Fruit fly (Drosophila melanogaster) Kc167 (cell line): ENCODE data around the gene CG11227.

ENCODE experiments used
- Myc ChIP-seq: fragments of >200 bp; optimal IDR thresholded peaks from 2 replicates; lab custom pipeline; 2017; ENCODE audit warnings: missing external identifiers
- Sin3A ChIP-seq: fragments of >200 bp; optimal IDR thresholded peaks from 2 replicates; lab custom pipeline; 2018; ENCODE audit warnings: missing external identifiers
- h ChIP-seq: fragments of >200 bp; optimal IDR thresholded peaks from 3 replicates; lab custom pipeline; 2018; ENCODE audit warnings: missing external identifiers
- insv ChIP-seq: fragments of >200 bp; optimal IDR thresholded peaks from 3 replicates; lab custom pipeline; 2018; ENCODE audit warnings: missing external identifiers
- psq ChIP-seq: fragments of >200 bp; optimal IDR thresholded peaks from 2 replicates; lab custom pipeline; 2017; ENCODE audit warnings: missing external identifiers
- ttk ChIP-seq: sonication (Bioruptor generic); optimal IDR thresholded peaks from 2 replicates; lab custom pipeline; 2017; ENCODE audit warnings: missing external identifiers

CG11227 gene

DNA sequence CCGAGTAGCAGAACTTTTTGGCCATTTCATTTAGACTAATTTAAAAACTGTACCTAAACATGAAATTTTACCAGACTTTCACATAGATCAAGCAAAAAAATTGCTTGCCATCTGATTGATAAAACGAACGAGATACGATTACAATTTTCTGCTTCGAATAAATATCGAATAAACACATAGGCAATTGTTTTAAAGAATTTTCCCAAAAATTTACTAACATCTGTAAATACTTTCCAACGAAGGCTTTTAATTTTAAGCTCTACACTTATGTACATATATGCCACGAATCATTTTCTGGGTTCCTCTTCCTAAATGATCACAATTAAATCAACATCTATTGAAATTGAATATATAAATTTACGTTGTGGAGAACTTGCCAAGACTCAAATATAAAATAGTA lies at the start of gene CG11227:
Gene CG11227 (minus strand): TSS at position 101 of the 400 bp plus-strand sequence.
- TF ChIP-seq h (lab: Kevin White, UChicago) (no peak), psq (no peak), Sin3A (lab: Kevin White, UChicago) (no peak), ttk (no peak), Myc (no peak), insv (lab: Kevin White, UChicago) (no peak)

DNA sequence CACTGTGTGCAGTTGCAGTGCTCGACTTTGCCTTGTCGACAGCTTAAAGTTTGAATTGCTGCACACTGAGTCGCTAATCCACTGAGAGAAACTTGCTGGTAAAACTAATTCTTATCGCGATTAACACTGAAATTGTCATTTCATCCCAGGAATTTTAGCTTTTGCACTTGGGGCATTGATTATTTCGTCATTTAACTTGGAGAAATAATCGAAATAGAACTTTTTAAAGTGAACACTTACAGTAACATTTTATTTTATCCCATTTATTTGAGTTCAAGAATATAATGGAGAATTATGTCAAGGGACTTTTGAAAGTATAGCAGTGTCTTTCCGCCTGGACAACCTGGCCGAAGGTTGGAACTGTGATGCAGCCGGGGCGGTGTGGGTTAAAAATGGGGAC lies 44.6 kb upstream of the CG11227 start, which contains the start of gene CG44426:
Gene CG44426 (plus strand): TSS at position 301 of the 400 bp plus-strand sequence.
- TF ChIP-seq insv (lab: Kevin White, UChicago) (no peak), h (lab: Kevin White, UChicago) (no peak)

DNA sequence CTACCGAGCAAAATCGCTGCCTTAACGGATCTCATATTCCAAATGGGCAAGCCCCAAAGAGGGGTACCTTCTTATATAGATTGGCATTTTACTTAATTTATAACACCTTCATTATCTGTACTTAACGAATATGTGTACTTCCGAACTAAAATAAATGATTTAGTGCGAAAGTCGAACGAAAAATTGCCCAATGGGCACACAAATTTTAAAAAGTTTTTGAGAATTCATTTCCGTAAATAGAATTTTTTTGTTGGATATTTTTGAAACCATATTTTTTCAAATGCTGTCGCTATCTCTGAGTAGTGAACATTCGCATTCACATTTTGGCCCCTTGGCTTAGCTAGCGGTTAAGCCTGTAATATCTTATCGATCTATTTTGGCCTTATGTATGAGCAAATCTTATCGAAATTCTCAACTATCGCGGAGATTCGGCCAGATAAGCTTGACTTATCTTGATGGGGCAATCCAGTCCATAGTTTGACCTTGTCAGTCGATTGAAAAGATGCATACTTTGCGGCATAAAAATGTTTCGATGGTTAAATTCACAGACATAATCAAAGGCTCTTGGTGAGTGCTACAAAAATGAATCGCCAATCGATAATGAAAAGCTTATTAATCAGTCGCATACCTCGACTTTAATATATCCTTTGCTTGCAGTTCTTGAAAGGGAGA lies 32.1 kb upstream of the CG11227 start, which contains the start of gene CG1304:
Gene CG1304 (minus strand): TSS at position 51 of the 672 bp plus-strand sequence.
- TF ChIP-seq h (lab: Kevin White, UChicago) (no peak), ttk (no peak), insv (lab: Kevin White, UChicago) (no peak), Sin3A (lab: Kevin White, UChicago) (no peak), psq (no peak), Myc (no peak)

DNA sequence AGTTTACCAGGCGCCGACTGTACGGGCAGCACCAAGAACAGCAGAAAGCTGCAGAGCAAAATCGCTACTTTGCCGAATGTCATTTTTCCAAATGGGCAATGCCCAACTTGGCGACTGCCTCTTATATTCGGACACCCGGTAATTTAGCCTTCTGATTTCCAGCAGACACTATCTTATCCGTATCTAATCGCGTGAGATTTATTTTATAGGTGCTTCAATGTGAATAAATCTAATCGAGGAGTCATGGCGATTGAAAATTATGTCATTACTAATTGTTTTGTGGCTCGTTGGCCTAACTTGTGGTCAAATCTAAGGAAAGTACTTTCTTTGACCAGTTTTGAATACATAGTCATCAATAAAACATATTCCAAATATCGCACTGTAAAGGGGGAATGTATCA lies 30.0 kb upstream of the CG11227 start, which contains the start of gene Ser6:
Gene Ser6 (minus strand): TSS at position 101 of the 400 bp plus-strand sequence.
- TF ChIP-seq h (lab: Kevin White, UChicago) (no peak), psq (no peak), Myc (no peak), insv (lab: Kevin White, UChicago) (no peak), ttk (no peak), Sin3A (lab: Kevin White, UChicago) (no peak)

DNA sequence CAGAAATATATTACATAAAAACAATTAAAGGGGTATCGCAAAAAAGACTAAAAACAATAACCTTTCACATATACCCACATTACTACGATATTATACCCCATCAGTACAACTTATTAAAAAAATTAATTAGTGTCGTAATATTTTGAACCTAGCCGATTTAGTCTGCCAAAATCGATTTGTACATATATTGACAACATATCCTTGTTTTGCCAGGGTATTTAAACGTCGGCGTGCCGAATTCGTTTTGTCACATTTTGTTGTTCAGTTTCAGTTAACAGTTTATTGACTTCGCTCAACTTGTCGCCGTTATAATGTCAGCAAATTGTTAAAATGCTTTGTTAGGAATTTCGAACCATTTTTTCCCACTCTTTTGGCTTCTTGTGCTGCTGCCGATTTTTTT lies 14.9 kb upstream of the CG11227 start:
- TF ChIP-seq h (lab: Kevin White, UChicago) (no peak), insv (lab: Kevin White, UChicago) (no peak), ttk (no peak), Myc (no peak), psq (no peak), Sin3A (lab: Kevin White, UChicago) (no peak)

DNA sequence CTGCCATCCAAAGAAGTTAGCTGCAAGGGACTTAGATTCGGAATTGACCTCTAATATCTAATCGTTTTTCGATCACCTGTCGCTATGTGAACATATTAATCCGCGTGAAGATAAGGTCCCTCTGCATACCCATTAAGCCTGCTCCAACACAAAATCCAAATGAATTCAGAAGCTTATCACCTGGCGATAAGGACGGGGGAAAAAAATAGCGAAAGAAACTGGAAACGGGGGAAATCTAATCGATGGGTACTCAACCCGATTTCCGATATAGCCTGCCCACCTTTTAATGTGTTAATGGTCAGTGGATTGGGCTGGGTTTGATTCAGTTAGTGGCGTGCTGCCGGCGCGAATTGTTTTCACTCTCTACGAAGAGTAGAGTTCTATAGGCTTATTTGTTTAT lies 1.2 kb upstream of the CG11227 start, which contains the start of gene Npc1b:
Gene Npc1b (plus strand): TSS at position 340 of the 400 bp plus-strand sequence.
- TF ChIP-seq ttk (no peak), Sin3A (lab: Kevin White, UChicago) (no peak), h (lab: Kevin White, UChicago) (no peak), insv (lab: Kevin White, UChicago) (no peak), psq (no peak), Myc (no peak)

DNA sequence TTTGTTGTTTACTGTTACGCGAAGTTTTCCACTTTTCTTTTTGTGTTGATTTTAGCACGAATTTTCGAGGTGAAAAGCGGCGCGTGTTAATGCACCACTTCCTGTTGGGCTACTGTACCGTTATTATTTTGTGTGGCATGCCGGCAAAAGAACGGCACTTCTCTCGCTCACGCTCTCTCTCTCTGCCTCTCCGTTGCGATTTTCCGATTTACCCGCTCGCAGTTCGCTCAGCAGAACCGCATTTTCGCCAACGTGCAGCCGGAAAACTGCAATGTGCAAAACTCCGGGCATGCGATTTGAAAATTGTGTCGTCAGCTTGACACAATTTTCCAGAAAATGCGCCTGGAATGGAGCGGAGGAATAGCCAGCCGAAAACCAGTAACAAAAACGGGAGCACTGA lies 6.4 kb downstream of the CG11227 start, which contains the start of gene shakB:
Gene shakB (minus strand): TSS at position 101 of the 400 bp plus-strand sequence.
- TF ChIP-seq Myc (no peak), h (lab: Kevin White, UChicago) (no peak), psq (no peak), ttk (no peak), Sin3A (lab: Kevin White, UChicago) (no peak), insv (lab: Kevin White, UChicago) (no peak)

DNA sequence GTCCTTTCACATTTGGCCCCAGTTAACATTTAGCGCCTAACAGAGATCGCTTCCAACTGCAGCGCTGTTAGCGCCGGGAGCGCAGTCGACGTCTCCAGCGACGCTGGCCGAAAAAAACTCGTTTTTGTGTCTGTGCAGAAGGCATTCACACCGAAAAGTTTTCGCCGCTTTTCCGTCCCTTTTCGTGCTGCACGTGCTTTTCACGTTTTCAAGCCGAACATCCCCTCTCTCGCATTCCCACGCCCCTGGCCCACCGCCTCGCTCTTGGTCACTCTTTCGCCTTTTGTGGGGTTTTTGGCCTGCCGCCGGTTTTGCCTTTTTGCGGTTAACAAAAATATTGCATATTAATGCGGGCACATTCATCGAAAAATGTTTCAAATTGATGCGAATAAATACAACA lies 7.5 kb downstream of the CG11227 start:
- no peak for TF ChIP-seq ttk
- TF ChIP-seq psq = no peak
- TF ChIP-seq Myc = no peak

DNA sequence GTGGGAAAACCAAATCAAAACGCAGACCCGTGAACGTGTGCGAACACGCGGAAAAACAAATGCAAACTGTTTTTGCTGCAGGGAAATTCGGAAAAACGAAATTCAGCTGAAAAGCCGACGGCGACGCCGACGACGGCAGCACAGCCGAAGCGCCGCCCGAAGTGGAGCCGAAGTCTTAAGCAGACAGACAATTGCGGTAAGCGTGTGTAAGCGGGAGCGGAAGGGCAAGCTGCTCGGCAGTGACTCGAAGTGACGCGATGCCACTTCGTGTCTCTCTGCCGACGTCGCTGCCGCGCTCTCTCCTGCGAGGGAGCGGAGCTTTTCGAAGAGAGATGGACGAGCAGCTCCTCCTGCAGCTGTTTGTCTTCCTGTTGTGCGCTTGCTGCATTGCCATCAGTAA lies 8.4 kb downstream of the CG11227 start:
- TF ChIP-seq h (lab: Kevin White, UChicago) = no peak
- TF ChIP-seq psq = no peak
- TF ChIP-seq ttk = no peak
- TF ChIP-seq insv (lab: Kevin White, UChicago) = no peak
- no peak for TF ChIP-seq Myc
- no peak for TF ChIP-seq Sin3A (lab: Kevin White, UChicago)

DNA sequence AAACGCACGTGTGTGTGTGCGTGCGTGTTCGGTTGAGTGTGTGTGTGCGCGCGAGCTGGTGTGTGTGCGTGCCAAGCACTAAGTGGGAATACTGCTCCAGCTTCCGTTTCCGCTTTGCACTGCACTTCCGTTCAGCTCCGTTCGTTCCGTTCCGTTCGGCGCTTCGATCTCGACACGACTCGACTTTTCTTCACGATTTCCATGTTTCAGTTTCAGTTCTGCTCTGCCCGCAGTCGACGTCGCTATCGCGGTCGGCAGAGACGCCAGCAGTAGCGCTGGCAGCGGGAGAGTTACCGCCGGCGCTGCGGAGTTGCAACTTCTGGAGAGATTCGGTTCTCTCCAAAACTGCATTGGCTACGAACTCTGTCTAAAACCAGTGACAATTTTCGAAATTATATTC lies 9.6 kb downstream of the CG11227 start:
- TF ChIP-seq insv (lab: Kevin White, UChicago) = no peak
- no peak for TF ChIP-seq Sin3A (lab: Kevin White, UChicago)
- no peak for TF ChIP-seq Myc
- TF ChIP-seq h (lab: Kevin White, UChicago) = no peak
- TF ChIP-seq psq = no peak
- no peak for TF ChIP-seq ttk

DNA sequence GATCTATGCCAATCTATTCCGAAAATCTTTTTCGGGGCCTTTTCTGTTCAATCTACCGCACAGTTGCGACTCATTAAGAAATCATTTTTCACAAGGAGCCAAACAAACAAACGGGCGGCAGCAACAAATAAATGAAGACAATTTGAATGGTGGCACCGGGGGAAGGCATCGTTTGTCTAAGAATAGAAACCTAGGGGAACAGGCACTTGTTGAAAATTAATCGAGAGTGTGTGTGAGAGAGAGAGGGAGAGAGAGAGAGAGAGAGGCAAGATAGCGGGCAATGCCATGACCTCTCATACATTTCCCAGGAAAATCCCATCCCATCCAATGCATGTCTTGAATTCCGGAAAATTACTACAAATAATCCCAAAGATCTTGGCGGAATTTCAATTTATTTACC lies 16.9 kb downstream of the CG11227 start:
- TF ChIP-seq h (lab: Kevin White, UChicago) (no peak), Myc (no peak), psq (no peak), Sin3A (lab: Kevin White, UChicago) (no peak), insv (lab: Kevin White, UChicago) (no peak), ttk (no peak)

DNA sequence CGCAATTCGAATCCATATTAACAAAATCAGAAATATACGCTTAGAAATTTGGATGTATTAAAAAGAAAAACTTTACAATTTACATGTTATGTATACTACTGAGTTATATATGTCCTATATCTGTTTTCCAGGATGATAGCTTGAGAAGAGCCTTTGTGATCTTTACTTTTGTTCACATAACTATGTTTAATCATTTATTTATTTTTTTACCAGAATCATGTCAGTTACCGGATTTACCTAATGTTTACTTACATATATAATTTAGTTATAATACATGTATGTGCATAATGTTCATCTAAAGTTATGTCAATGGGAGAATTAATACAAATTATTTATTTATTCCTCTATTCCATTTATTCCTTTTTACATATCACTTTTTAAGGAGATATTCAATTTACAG lies 50.8 kb downstream of the CG11227 start, which contains the start of gene I-3:
Gene I-3 (minus strand): TSS at position 101 of the 400 bp plus-strand sequence.
- TF ChIP-seq psq (no peak), ttk (no peak), Sin3A (lab: Kevin White, UChicago) (no peak), Myc (no peak), insv (lab: Kevin White, UChicago) (no peak), h (lab: Kevin White, UChicago) (no peak)
